Worm (Caenorhabditis elegans): ENCODE data around the gene sdz-10.

The sdz-10 gene

DNA sequence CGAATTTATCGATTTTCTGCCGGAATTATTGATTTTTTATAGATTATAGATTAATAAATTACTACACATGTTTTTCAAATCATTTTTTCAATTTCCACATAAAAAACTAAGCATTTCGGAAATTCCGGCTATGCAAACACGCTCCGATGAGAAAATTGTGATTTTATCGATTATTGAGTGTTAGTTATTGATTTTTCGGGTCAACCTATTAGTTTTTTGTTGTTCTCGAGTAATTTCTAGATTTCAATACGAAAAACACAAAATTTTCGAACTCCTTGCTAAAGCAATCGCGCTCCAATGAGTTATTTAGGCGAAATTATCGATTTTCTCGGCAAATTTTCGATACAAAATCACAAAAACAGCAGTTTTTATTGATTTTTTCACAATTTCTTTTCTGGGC lies 23.3 kb upstream of the sdz-10 start:
- no peak for TF ChIP-seq sdc-2 (tag; optimal IDR thresholded peaks at IDR 0.05)
- TF ChIP-seq nhr-232 (tag; optimal IDR thresholded peaks at IDR 0.05) = no peak
- no peak for TF ChIP-seq che-1 (tag; optimal IDR thresholded peaks at IDR 0.05)
- no peak for TF ChIP-seq ceh-2 (tag; optimal IDR thresholded peaks at IDR 0.05)
- no peak for TF ChIP-seq tbx-2 (tag; optimal IDR thresholded peaks at IDR 0.05)
- TF ChIP-seq ttx-3 (tag; optimal IDR thresholded peaks at IDR 0.05) = no peak
- TF ChIP-seq pqm-1 (tag; optimal IDR thresholded peaks at IDR 0.05) = no peak
- no peak for TF ChIP-seq pag-3 (tag; optimal IDR thresholded peaks at IDR 0.05; ENCODE audit: borderline replicate concordance)
- TF ChIP-seq unc-86 (tag; optimal IDR thresholded peaks at IDR 0.05) = no peak
- TF ChIP-seq ceh-48 (tag; optimal IDR thresholded peaks at IDR 0.05) = no peak
- TF ChIP-seq ceh-31 (tag; optimal IDR thresholded peaks at IDR 0.05) = no peak
- TF ChIP-seq sox-4 (tag; optimal IDR thresholded peaks at IDR 0.05) = no peak
- TF ChIP-seq ceh-34 (tag; optimal IDR thresholded peaks at IDR 0.05) = no peak
- no peak for TF ChIP-seq ama-1 (optimal IDR thresholded peaks at IDR 0.05)
- TF ChIP-seq F13H6.1 (tag; optimal IDR thresholded peaks at IDR 0.05) = no peak
- TF ChIP-seq eyg-1 (tag; optimal IDR thresholded peaks at IDR 0.05) = no peak
- no peak for TF ChIP-seq tbx-7 (tag; optimal IDR thresholded peaks at IDR 0.05)

DNA sequence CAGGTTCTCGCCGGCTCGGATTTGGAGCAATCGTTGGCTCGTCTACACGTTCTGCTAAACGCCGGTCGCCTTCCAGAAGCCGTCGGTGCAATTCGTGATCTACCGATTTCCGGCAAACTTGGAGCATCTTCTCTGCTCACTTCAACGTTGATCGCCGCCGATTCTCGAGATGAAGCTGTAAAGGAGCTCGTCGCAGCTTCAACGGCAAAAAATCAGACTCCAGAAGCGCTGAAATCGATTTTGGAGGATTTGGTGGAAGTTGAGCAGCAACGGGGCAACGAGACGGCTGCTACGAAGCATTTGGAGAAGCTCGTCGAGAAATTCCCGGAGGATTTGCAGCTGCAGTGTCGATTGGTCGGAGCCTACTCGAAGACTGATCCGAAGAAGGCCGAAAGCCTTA lies 19.6 kb upstream of the sdz-10 start:
- TF ChIP-seq hlh-6 (tag; optimal IDR thresholded peaks at IDR 0.05) (no peak), hlh-15 (tag; optimal IDR thresholded peaks at IDR 0.05) (no peak), hlh-8 (tag; optimal IDR thresholded peaks at IDR 0.05) (no peak), ceh-48 (tag; optimal IDR thresholded peaks at IDR 0.05) (no peak), ref-2 (tag; optimal IDR thresholded peaks at IDR 0.05) (no peak), ceh-18 (tag; optimal IDR thresholded peaks at IDR 0.05) (no peak), npax-4 (tag; optimal IDR thresholded peaks at IDR 0.05) (no peak), pag-3 (tag; optimal IDR thresholded peaks at IDR 0.05; ENCODE audit: borderline replicate concordance) (no peak)

DNA sequence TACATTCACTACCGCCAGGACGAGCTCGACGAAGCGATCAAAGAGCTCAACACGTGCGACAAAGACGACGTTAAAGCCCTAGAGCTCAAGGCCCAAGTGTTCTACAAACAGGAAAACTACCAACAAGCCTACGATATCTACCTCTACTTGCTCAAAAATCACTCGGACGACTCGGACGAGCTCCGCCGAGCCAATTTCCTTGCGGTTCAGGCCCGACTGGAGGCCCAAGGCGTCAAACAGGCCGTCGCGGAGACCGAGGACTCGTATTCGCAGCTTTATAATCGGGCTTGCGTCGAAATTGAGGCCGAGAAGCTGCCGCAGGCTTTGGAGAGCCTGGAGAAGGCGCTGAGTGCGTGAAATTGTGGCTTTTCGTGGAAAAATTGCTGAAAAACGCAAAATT lies 15.8 kb upstream of the sdz-10 start:
- TF ChIP-seq pros-1 (tag; optimal IDR thresholded peaks at IDR 0.05) (no peak), sdc-2 (tag; optimal IDR thresholded peaks at IDR 0.05) (no peak), pha-4 (tag; optimal IDR thresholded peaks at IDR 0.05) (no peak), pat-9 (tag; optimal IDR thresholded peaks at IDR 0.05) (no peak), dve-1 (tag; optimal IDR thresholded peaks at IDR 0.05) (no peak), ceh-34 (tag; optimal IDR thresholded peaks at IDR 0.05) (no peak), ceh-22 (tag; optimal IDR thresholded peaks at IDR 0.05) (no peak), pax-1 (tag; optimal IDR thresholded peaks at IDR 0.05) (no peak), lim-6 (tag; optimal IDR thresholded peaks at IDR 0.05) (no peak), ceh-31 (tag; optimal IDR thresholded peaks at IDR 0.05) (no peak)

DNA sequence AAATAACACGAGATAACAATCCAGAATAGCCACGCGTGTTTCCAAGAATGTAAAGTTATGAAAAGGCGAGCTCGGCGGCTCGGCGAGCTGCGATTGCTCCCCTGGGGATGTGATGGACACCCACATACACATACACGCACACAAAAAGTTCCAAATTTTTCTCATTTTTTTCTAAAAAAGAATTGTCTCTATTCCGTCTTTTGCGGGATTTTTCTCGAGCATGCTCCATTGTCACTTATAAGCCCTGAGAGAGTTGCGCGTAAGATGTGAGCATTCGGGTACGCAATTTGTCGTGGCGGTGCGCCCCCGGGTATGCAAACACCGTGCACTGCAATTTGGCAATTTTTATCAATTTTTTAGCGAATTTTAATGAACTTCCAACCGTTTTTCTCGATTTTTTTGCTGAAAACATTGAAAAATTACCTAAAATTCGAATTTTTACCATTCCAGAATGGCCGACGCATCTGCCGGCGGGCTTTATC lies 15.0 kb upstream of the sdz-10 start, which contains the start of the genes F08D12.12 and srpa-72:
Gene F08D12.12 (minus strand): TSS at position 51 of the 482 bp plus-strand sequence.
Gene srpa-72 (plus strand): TSS at position 451 of the 482 bp plus-strand sequence.
- TF ChIP-seq syd-9 (tag; optimal IDR thresholded peaks at IDR 0.05) = no peak

DNA sequence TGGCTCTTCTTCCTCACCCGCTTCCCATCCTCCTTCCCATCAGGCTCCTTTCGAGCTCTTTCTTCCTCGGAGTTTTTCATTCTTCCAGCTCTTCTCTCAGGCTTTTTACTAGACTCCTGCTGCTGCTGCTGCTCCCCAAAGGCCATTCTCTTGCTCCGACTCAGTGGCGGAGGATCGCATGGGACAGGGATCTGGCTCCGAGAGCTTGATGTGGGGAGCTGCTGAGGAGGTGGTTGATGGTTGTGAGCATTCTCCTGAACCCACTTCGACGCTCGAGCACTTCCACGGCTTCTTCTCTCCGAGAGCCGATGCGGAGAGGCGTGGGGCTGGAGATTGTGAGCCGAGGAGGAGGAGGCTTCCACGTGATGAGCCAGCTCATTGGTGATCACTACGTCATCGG lies 13.7 kb upstream of the sdz-10 start:
- TF ChIP-seq hlh-6 (tag; optimal IDR thresholded peaks at IDR 0.05) (peak; percentile 10), dve-1 (tag; optimal IDR thresholded peaks at IDR 0.05) (no peak)

DNA sequence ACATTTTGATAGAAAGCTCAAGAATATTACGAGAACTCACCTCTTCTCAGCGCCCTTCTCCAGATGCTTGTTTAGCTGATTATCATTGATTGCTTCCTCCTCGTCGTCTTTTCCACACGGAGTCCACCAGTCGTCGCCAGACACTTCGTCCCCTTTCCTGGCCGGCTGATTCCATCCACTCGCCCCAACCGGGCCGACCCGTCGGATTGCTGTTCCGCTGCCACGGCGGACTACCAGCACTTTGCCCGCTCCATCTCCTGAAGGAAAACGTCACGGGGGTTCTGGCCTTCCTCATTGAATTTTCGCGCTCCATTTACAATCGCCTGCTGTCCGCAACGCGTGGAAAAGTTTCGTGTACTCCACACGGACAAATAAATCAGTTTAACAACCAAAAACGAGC lies 11.3 kb upstream of the sdz-10 start:
- TF ChIP-seq tbx-2 (tag; optimal IDR thresholded peaks at IDR 0.05) (no peak), K02D7.2 (tag; optimal IDR thresholded peaks at IDR 0.05) (no peak), npax-4 (tag; optimal IDR thresholded peaks at IDR 0.05) (no peak), ceh-31 (tag; optimal IDR thresholded peaks at IDR 0.05) (no peak), ceh-30 (tag; optimal IDR thresholded peaks at IDR 0.05) (no peak), ceh-22 (tag; optimal IDR thresholded peaks at IDR 0.05) (no peak), ceh-19 (GFP tag; optimal IDR thresholded peaks at IDR 0.05) (no peak)

Measured in whole organism, late embryonic.